Worm (Caenorhabditis elegans): ENCODE data around the gene T05A1.5.
"Not testable (repeated sequence)": the region's sequence is repeated elsewhere in the genome, so short reads cannot be mapped to it uniquely, and the experiment has no call there.

ce11 chrIV:9595779-9596406, 49.8 kb downstream of the T05A1.5 start, which contains the start of the genes F27C8.3 and F27C8.2:
- not testable (repeated sequence) for TF ChIP-seq dao-5, W03F9.2 (tag; optimal IDR thresholded peaks at IDR 0.05)
